Worm (Caenorhabditis elegans) whole organism, L4 larva: ENCODE results near the gene C16H3.3.
"Not testable (repeated sequence)": the region's sequence is repeated elsewhere in the genome, so short reads cannot be mapped to it uniquely, and the experiment has no call there.

Experiments used
- F49E8.2 ChIP-seq: sonication (generic microtip); optimal IDR thresholded peaks from 2 replicates; lab custom pipeline; 2016; ENCODE audit warnings: missing compliant biosample characterization, mild to moderate bottlenecking, missing genetic modification characterization, borderline replicate concordance
- cey-2 ChIP-seq: sonication (generic microtip); optimal IDR thresholded peaks from 3 replicates; lab custom pipeline; 2017; ENCODE audit warnings: missing genetic modification characterization, mild to moderate bottlenecking, missing compliant biosample characterization, antibody characterized with exemption, borderline replicate concordance; ENCODE audit not compliant: insufficient read depth
- fos-1 ChIP-seq: fragments of 150-350 bp; optimal IDR thresholded peaks from 2 replicates; lab custom pipeline; 2014; ENCODE audit warnings: missing biosample characterization, missing genetic modification characterization
- pqm-1 ChIP-seq: sonication (generic microtip); optimal IDR thresholded peaks from 2 replicates; lab custom pipeline; 2017; ENCODE audit warnings: missing biosample characterization, missing genetic modification characterization
- saeg-2 ChIP-seq: fragments of 200-800 bp; sonication (Bioruptor generic); IDR thresholded peaks from 2 replicates; pipeline ENCODE4 v1.3.6; 2022; ENCODE audit warnings: missing genetic modification reagents, missing genetic modification characterization, missing compliant biosample characterization
- tra-1 ChIP-seq: fragments of 200-800 bp; sonication (Bioruptor generic); IDR thresholded peaks from 2 replicates; pipeline ENCODE4 v1.3.6; 2022; ENCODE audit warnings: missing genetic modification reagents, missing genetic modification characterization, missing compliant biosample characterization

ce11 chrX:17649380-17649779, 39.5 kb upstream of the C16H3.3 start, which contains the start of gene tmem-218:
- TF ChIP-seq saeg-2 (GFP tag; lab: Robert Waterston, UW); pqm-1 (tag; lab: Kevin White, UChicago); cey-2; tra-1 (GFP tag; lab: Robert Waterston, UW); fos-1 (tag; lab: Kevin White, UChicago); F49E8.2 (tag; lab: Kevin White, UChicago): not testable (repeated sequence)
